Worm (Caenorhabditis elegans) whole organism, early embryonic: ENCODE results near the gene rpc-2.
A peak's percentile ranks its signal among the peaks of the same experiment; 100 is the strongest.

Source experiments
- B0310.2 ChIP-seq: sonication (generic microtip); optimal IDR thresholded peaks from 2 replicates; lab custom pipeline; 2016; ENCODE audit warnings: mild to moderate bottlenecking, missing genetic modification characterization, missing compliant biosample characterization
- F13C5.2 ChIP-seq: sonication (generic microtip); optimal IDR thresholded peaks from 2 replicates; lab custom pipeline; 2017; ENCODE audit warnings: mild to moderate bottlenecking, missing genetic modification characterization, inconsistent platforms, missing compliant biosample characterization
- aly-1 ChIP-seq: sonication (generic microtip); optimal IDR thresholded peaks from 2 replicates; lab custom pipeline; 2016; ENCODE audit warnings: missing genetic modification characterization, missing compliant biosample characterization
- ama-1 ChIP-seq: fragments of 150-350 bp; optimal IDR thresholded peaks from 2 replicates; lab custom pipeline; 2014
- ceh-13 ChIP-seq: fragments of 200-800 bp; sonication (Bioruptor generic); optimal IDR thresholded peaks from 2 replicates; lab custom pipeline; 2018; ENCODE audit warnings: mild to moderate bottlenecking, missing genetic modification characterization, missing compliant biosample characterization
- ceh-36 ChIP-seq: sonication (generic microtip); optimal IDR thresholded peaks from 2 replicates; lab custom pipeline; 2016; ENCODE audit warnings: missing genetic modification characterization, inconsistent platforms, missing compliant biosample characterization
- ets-7 ChIP-seq: sonication (generic microtip); optimal IDR thresholded peaks from 2 replicates; lab custom pipeline; 2016; ENCODE audit warnings: missing genotype, missing genetic modification characterization, missing compliant biosample characterization
- flt-1 ChIP-seq: fragments of 200-800 bp; sonication (Bioruptor generic); IDR thresholded peaks from 2 replicates; pipeline ENCODE4 v1.3.6; 2022; ENCODE audit warnings: missing genetic modification characterization, missing compliant biosample characterization
- hmbx-1 ChIP-seq: sonication (generic microtip); optimal IDR thresholded peaks from 2 replicates; lab custom pipeline; 2016; ENCODE audit warnings: mild to moderate bottlenecking, missing genetic modification characterization, missing compliant biosample characterization
- hmg-4 ChIP-seq: fragments of 200-800 bp; sonication (Bioruptor generic); optimal IDR thresholded peaks from 2 replicates; lab custom pipeline; 2018; ENCODE audit warnings: mild to moderate bottlenecking, missing genetic modification characterization, missing compliant biosample characterization
- hnd-1 ChIP-seq: sonication (generic microtip); optimal IDR thresholded peaks from 2 replicates; lab custom pipeline; 2016; ENCODE audit warnings: missing genetic modification characterization, missing compliant biosample characterization
- pes-1 ChIP-seq: fragments of 200-800 bp; sonication (Bioruptor generic); IDR thresholded peaks from 2 replicates; pipeline ENCODE4 v1.3.6; 2022; ENCODE audit warnings: missing genetic modification reagents, missing genetic modification characterization, missing compliant biosample characterization
- scrt-1 ChIP-seq: fragments of 200-800 bp; sonication (Bioruptor generic); IDR thresholded peaks from 2 replicates; pipeline ENCODE4 v1.3.6; 2022; ENCODE audit warnings: missing genetic modification characterization, missing compliant biosample characterization
- sea-1 ChIP-seq: fragments of 200-800 bp; sonication (Bioruptor generic); conservative IDR thresholded peaks from 2 replicates; pipeline ENCODE4 v1.3.6; 2022; ENCODE audit warnings: missing genetic modification characterization, missing compliant biosample characterization
- tbx-11 ChIP-seq: fragments of 200-800 bp; sonication (Bioruptor generic); IDR thresholded peaks from 2 replicates; pipeline ENCODE4 v1.3.6; 2022; ENCODE audit warnings: missing genetic modification characterization, missing compliant biosample characterization
- tbx-37 ChIP-seq: fragments of 200-800 bp; sonication (Bioruptor generic); conservative IDR thresholded peaks from 2 replicates; pipeline ENCODE4 v1.3.6; 2022; ENCODE audit warnings: missing genetic modification reagents, missing genetic modification characterization, missing compliant biosample characterization
- tra-4 ChIP-seq: sonication (generic microtip); optimal IDR thresholded peaks from 2 replicates; lab custom pipeline; 2017; ENCODE audit warnings: missing genetic modification characterization, missing compliant biosample characterization

The rpc-2 gene

DNA sequence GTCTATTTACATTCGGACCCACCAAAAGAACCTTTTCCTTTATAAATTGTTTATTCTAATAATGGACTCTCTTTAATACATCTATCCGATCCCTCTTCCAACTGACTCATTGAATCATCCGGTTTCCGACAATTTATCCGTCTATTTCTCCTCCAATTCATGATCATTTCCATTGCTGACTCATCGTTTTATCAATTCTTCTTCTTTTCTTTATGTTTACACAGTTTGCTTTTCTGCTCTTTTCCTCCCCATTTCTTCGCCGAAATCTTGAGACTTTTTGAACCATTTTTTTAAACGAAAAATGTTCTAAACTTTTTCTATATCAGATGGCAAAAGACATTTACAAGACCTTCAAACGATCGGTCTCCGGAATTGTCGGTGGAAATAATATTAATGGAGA lies 38.3 kb downstream of the rpc-2 start, which contains the start of gene ced-6:
ced-6 (plus strand) TSS at position 327 of the 400 bp plus-strand sequence.
- TF ChIP-seq aly-1 (tag; lab: Kevin White, UChicago), result no peak
- no peak for TF ChIP-seq ets-7 (tag; lab: Kevin White, UChicago)
- TF ChIP-seq B0310.2 (tag; lab: Kevin White, UChicago), result no peak
- no peak for TF ChIP-seq hmg-4 (GFP tag; lab: Kevin White, UChicago)
- no peak for TF ChIP-seq hnd-1 (tag; lab: Kevin White, UChicago)
- TF ChIP-seq tbx-37 (GFP tag; lab: Robert Waterston, UW), result no peak
- no peak for TF ChIP-seq F13C5.2 (tag; lab: Kevin White, UChicago)
- no peak for TF ChIP-seq ama-1
- TF ChIP-seq sea-1 (GFP tag; lab: Robert Waterston, UW), result no peak
- no peak for TF ChIP-seq scrt-1 (GFP tag; lab: Robert Waterston, UW)
- TF ChIP-seq pes-1 (GFP tag; lab: Robert Waterston, UW), result no peak
- TF ChIP-seq hmbx-1, result no peak
- no peak for TF ChIP-seq ceh-36 (tag; lab: Kevin White, UChicago)
- TF ChIP-seq tbx-11, result no peak
- TF ChIP-seq ceh-13 (GFP tag; lab: Kevin White, UChicago), result no peak
- no peak for TF ChIP-seq flt-1 (GFP tag; lab: Robert Waterston, UW)
- TF ChIP-seq tra-4 (tag; lab: Kevin White, UChicago), result no peak

DNA sequence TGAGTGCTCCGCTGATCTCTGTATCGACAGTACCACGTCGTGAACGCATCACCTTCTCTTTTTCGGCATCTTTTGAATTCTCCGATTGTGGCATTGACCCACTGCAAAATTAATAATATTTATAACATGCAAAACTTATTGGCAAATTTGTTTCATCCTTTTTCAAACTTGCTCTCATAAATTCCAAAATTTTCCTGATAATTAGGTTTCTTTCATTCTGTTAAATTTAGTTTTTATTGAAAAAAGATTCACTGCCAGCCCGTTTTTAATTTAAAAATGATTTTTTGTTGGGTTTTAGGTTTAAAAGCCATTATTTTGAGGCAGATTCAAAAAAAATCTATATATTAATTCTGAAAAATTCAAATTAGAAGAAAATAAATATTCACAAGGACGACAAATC lies 42.8 kb downstream of the rpc-2 start, which contains the start of gene wdr-37:
wdr-37 (minus strand) TSS at position 101 of the 400 bp plus-strand sequence.
- no peak for TF ChIP-seq ceh-36 (tag; lab: Kevin White, UChicago)
- no peak for TF ChIP-seq hmg-4 (GFP tag; lab: Kevin White, UChicago)
- TF ChIP-seq tbx-11, result no peak
- no peak for TF ChIP-seq tbx-37 (GFP tag; lab: Robert Waterston, UW)
- TF ChIP-seq flt-1 (GFP tag; lab: Robert Waterston, UW), result no peak

DNA sequence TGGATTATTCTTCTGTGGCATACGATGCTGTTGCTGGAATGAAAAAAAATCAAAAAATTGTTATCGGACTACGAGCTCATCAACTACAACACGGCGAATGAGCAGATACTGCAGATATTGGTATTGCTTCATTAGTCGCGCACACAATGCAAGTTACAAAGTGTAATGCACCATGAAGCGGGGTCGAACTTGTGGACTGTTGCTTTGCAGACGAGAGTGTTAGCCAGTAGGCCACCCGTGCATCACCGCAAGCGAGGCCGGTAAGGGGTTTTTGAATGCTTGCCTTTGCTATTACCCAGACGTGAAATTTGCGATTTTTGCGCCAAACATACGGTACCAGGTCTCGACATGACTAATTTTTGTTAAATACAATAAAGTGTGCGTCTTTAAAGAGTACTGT lies 44.8 kb downstream of the rpc-2 start:
- TF ChIP-seq tbx-37 (GFP tag; lab: Robert Waterston, UW) (peak; percentile 96), B0310.2 (tag; lab: Kevin White, UChicago) (peak; percentile 96), hmbx-1 (peak; percentile 91), ets-7 (tag; lab: Kevin White, UChicago) (peak; percentile 90), F13C5.2 (tag; lab: Kevin White, UChicago) (peak; percentile 97), tbx-11 (peak; percentile 96), ceh-36 (tag; lab: Kevin White, UChicago) (peak; percentile 97), hnd-1 (tag; lab: Kevin White, UChicago) (peak; percentile 86), hmg-4 (GFP tag; lab: Kevin White, UChicago) (peak; percentile 99), scrt-1 (GFP tag; lab: Robert Waterston, UW) (peak; percentile 98), ama-1 (no peak), flt-1 (GFP tag; lab: Robert Waterston, UW) (peak; percentile 98), aly-1 (tag; lab: Kevin White, UChicago) (peak; percentile 99), pes-1 (GFP tag; lab: Robert Waterston, UW) (peak; percentile 97), tra-4 (tag; lab: Kevin White, UChicago) (peak; percentile 94), ceh-13 (GFP tag; lab: Kevin White, UChicago) (peak; percentile 91), sea-1 (GFP tag; lab: Robert Waterston, UW) (peak; percentile 97)

DNA sequence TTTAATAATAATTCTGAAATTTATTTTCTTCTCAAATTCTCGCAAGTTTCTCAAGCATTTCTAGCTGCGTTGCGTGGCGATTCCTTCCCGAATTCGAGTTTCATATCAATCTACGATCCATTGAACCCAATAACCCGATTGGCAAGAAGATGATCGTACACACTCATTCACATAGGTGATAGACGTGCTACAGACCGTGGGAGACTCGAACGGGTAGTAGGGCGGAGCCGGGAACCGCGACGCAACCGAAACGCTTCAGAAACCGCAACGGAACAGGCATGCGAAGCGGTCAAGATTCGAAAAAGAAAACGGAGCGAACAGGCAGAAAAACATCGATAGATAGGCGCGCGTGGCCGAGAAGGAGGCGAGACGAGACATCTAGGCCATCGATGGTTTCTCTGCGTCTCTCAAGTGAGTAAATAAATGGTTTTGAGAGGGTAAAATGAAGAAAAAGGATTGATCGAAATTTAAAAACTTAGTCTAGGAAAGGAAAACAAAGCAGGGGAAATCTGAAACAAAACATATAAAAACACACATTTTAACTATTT lies 46.3 kb downstream of the rpc-2 start, which contains the start of gene madf-11:
madf-11 (minus strand) TSS at position 51 of the 548 bp plus-strand sequence.
- TF ChIP-seq tbx-37 (GFP tag; lab: Robert Waterston, UW) (0 out of 2 replicates have a peak, but pooled peaks have one; percentile 33), F13C5.2 (tag; lab: Kevin White, UChicago) (peak; percentile 6), flt-1 (GFP tag; lab: Robert Waterston, UW) (no peak), ama-1 (no peak), ceh-36 (tag; lab: Kevin White, UChicago) (no peak), aly-1 (tag; lab: Kevin White, UChicago) (no peak), ets-7 (tag; lab: Kevin White, UChicago) (peak; percentile 1), hmg-4 (GFP tag; lab: Kevin White, UChicago) (peak; percentile 68), ceh-13 (GFP tag; lab: Kevin White, UChicago) (no peak)

DNA sequence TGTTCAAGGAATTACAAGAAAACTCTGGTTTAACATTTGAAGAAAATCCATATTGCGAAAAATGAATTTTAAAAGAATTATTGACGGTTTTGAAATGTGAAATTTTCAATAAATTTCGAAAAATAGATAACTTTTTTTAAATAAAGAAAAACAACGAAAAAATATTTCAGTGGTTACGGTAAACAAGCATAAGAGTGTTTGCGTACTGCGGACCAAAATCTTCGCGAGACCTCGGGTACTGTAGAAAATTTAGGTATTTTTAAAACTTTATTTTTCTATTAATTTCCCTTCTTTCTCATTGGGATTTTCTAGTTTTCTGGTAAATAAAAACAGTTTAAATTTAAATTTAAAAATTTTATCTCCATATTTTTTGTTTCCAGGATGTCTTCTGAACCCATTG lies 46.9 kb downstream of the rpc-2 start, which contains the start of gene xnd-1:
xnd-1 (plus strand) TSS at position 381 of the 400 bp plus-strand sequence.
- TF ChIP-seq scrt-1 (GFP tag; lab: Robert Waterston, UW), result no peak
- TF ChIP-seq tbx-11, result no peak
- TF ChIP-seq tra-4 (tag; lab: Kevin White, UChicago), result no peak
- no peak for TF ChIP-seq B0310.2 (tag; lab: Kevin White, UChicago)
- TF ChIP-seq F13C5.2 (tag; lab: Kevin White, UChicago), result no peak
- no peak for TF ChIP-seq tbx-37 (GFP tag; lab: Robert Waterston, UW)
- no peak for TF ChIP-seq hmg-4 (GFP tag; lab: Kevin White, UChicago)
- no peak for TF ChIP-seq ceh-36 (tag; lab: Kevin White, UChicago)
- TF ChIP-seq hmbx-1, result no peak
- no peak for TF ChIP-seq hnd-1 (tag; lab: Kevin White, UChicago)
- no peak for TF ChIP-seq ets-7 (tag; lab: Kevin White, UChicago)
- no peak for TF ChIP-seq ceh-13 (GFP tag; lab: Kevin White, UChicago)

DNA sequence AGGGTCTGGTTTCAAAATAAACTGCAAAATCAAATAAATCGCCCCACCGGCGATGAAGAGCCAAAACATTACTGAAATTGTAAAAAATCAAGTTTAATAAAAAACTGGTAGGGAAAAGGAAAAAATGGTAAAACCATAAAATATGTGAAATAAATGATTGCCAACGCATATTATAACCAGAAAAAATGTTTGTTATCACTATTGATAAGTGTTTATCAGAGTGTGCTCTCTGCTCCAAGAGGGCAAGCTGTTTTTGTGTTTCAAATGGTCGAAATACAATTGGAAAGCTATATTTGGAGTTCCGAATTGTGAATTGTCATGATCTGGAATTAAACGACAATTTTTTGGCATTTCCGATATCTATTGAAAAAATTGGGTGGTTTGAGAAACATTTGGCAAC lies 53.1 kb downstream of the rpc-2 start, which contains the start of gene C05D2.8:
C05D2.8 (minus strand) TSS at position 71 of the 400 bp plus-strand sequence.
- no peak for TF ChIP-seq hnd-1 (tag; lab: Kevin White, UChicago)
